Worm (Caenorhabditis elegans) whole organism, young adult: Measurements from ENCODE around the gene tsr-1.

Experiments used
- C06A6.2 ChIP-seq: fragments of 200-800 bp; sonication (Bioruptor generic); conservative IDR thresholded peaks from 2 replicates; pipeline ENCODE4 v1.3.6; 2022; ENCODE audit warnings: missing genetic modification characterization, missing compliant biosample characterization
- F37B4.10 ChIP-seq: fragments of 200-800 bp; sonication (Bioruptor generic); IDR thresholded peaks from 2 replicates; pipeline ENCODE4 v1.3.6; 2022; ENCODE audit warnings: missing genetic modification characterization, missing compliant biosample characterization
- F39B2.1 ChIP-seq: fragments of 200-800 bp; sonication (Bioruptor generic); IDR thresholded peaks from 2 replicates; pipeline ENCODE4 v1.3.6; 2022; ENCODE audit warnings: missing genetic modification reagents, missing genetic modification characterization, missing compliant biosample characterization
- F55B11.4 ChIP-seq: sonication (generic microtip); optimal IDR thresholded peaks from 2 replicates; lab custom pipeline; 2016; ENCODE audit warnings: missing compliant biosample characterization, missing genetic modification characterization, borderline replicate concordance; ENCODE audit not compliant: insufficient read depth
- K12H6.12 ChIP-seq: fragments of 200-800 bp; sonication (Bioruptor generic); optimal IDR thresholded peaks from 2 replicates; lab custom pipeline; 2018; ENCODE audit warnings: mild to moderate bottlenecking, missing genetic modification characterization, missing compliant biosample characterization
- Y56A3A.18 ChIP-seq: fragments of 200-800 bp; sonication (Bioruptor generic); IDR thresholded peaks from 2 replicates; pipeline ENCODE4 v1.3.6; 2022; ENCODE audit warnings: missing genetic modification reagents, missing genetic modification characterization, missing compliant biosample characterization
- ZK185.1 ChIP-seq: sonication (generic microtip); optimal IDR thresholded peaks from 2 replicates; lab custom pipeline; 2016; ENCODE audit warnings: mild to moderate bottlenecking, missing genetic modification characterization, missing compliant biosample characterization; ENCODE audit not compliant: poor library complexity, severe bottlenecking
- akir-1 ChIP-seq: fragments of 200-800 bp; sonication (Bioruptor generic); optimal IDR thresholded peaks from 2 replicates; lab custom pipeline; 2018; ENCODE audit warnings: mild to moderate bottlenecking, missing genetic modification characterization, moderate library complexity, missing compliant biosample characterization
- aptf-3 ChIP-seq: fragments of 200-800 bp; sonication (Bioruptor generic); IDR thresholded peaks from 2 replicates; pipeline ENCODE4 v1.3.6; 2022; ENCODE audit warnings: missing genetic modification characterization, missing compliant biosample characterization
- athp-1 ChIP-seq: sonication (generic microtip); optimal IDR thresholded peaks from 2 replicates; lab custom pipeline; 2017; ENCODE audit warnings: mild to moderate bottlenecking, missing genetic modification characterization, missing compliant biosample characterization
- bed-2 ChIP-seq: fragments of 200-800 bp; sonication (Bioruptor generic); IDR thresholded peaks from 2 replicates; pipeline ENCODE4 v1.3.6; 2022; ENCODE audit warnings: missing genetic modification reagents, missing genetic modification characterization, missing compliant biosample characterization
- ccch-3 ChIP-seq: fragments of 200-800 bp; sonication (Bioruptor generic); optimal IDR thresholded peaks from 2 replicates; lab custom pipeline; 2018; ENCODE audit warnings: mild to moderate bottlenecking, missing genetic modification characterization, missing compliant biosample characterization
- dpff-1 ChIP-seq: sonication (generic microtip); optimal IDR thresholded peaks from 2 replicates; lab custom pipeline; 2017; ENCODE audit warnings: mild to moderate bottlenecking, missing genetic modification characterization, missing compliant biosample characterization
- dpl-1 ChIP-seq: fragments of 150-350 bp; optimal IDR thresholded peaks from 2 replicates; lab custom pipeline; 2014; ENCODE audit warnings: missing biosample characterization, missing genetic modification reagents, missing genetic modification characterization
- efl-1 ChIP-seq: fragments of 150-350 bp; optimal IDR thresholded peaks from 2 replicates; lab custom pipeline; 2014; ENCODE audit warnings: missing biosample characterization, missing genetic modification reagents, missing genetic modification characterization
- him-1 ChIP-seq: sonication (generic microtip); optimal IDR thresholded peaks from 2 replicates; lab custom pipeline; 2016; ENCODE audit warnings: missing genotype, missing genetic modification reagents, missing genetic modification characterization, missing compliant biosample characterization
- hmg-1.2 ChIP-seq: fragments of 200-800 bp; sonication (Bioruptor generic); IDR thresholded peaks from 2 replicates; pipeline ENCODE4 v1.3.6; 2022; ENCODE audit warnings: missing genetic modification reagents, missing genetic modification characterization, missing compliant biosample characterization
- hsf-1 ChIP-seq: fragments of 200-800 bp; sonication (Bioruptor generic); IDR thresholded peaks from 2 replicates; pipeline ENCODE4 v1.3.6; 2022; ENCODE audit warnings: missing genetic modification reagents, missing genetic modification characterization, missing compliant biosample characterization
- lin-35 ChIP-seq, 3 experiments: fragments of 150-350 bp in 2 of 3; sonication (generic microtip) in 1 of 3; optimal IDR thresholded peaks; 2 replicates each; lab custom pipeline; 2014 to 2018; ENCODE audit warnings: missing biosample characterization in 3 of 3, missing genetic modification characterization in 3 of 3, missing genetic modification reagents in 3 of 3
- lin-54 ChIP-seq: fragments of 200-800 bp; sonication (Bioruptor generic); optimal IDR thresholded peaks from 2 replicates; lab custom pipeline; 2018; ENCODE audit warnings: mild to moderate bottlenecking, missing genetic modification characterization, missing compliant biosample characterization
- lsl-1 ChIP-seq: fragments of 200-800 bp; sonication (Bioruptor generic); optimal IDR thresholded peaks from 2 replicates; lab custom pipeline; 2018; ENCODE audit warnings: mild to moderate bottlenecking, missing genetic modification characterization, moderate library complexity, missing compliant biosample characterization
- madf-3 ChIP-seq: fragments of 200-800 bp; sonication (Bioruptor generic); IDR thresholded peaks from 2 replicates; pipeline ENCODE4 v1.3.6; 2022; ENCODE audit warnings: missing genetic modification reagents, missing genetic modification characterization, missing compliant biosample characterization
- madf-6 ChIP-seq: fragments of 200-800 bp; sonication (Bioruptor generic); IDR thresholded peaks from 2 replicates; pipeline ENCODE4 v1.3.6; 2022; ENCODE audit warnings: missing genetic modification reagents, missing genetic modification characterization, missing compliant biosample characterization
- mcd-1 ChIP-seq: fragments of 200-800 bp; sonication (Bioruptor generic); IDR thresholded peaks from 2 replicates; pipeline ENCODE4 v1.3.6; 2022; ENCODE audit warnings: missing genetic modification reagents, missing genetic modification characterization, missing compliant biosample characterization
- nfya-2 ChIP-seq: fragments of 200-800 bp; sonication (Bioruptor generic); IDR thresholded peaks from 2 replicates; pipeline ENCODE4 v1.3.6; 2022; ENCODE audit warnings: missing genetic modification reagents, missing genetic modification characterization, missing compliant biosample characterization
- nfyb-1 ChIP-seq: fragments of 200-800 bp; sonication (Bioruptor generic); IDR thresholded peaks from 2 replicates; pipeline ENCODE4 v1.3.6; 2022; ENCODE audit warnings: missing genetic modification reagents, missing genetic modification characterization, missing compliant biosample characterization
- rec-8 ChIP-seq, 2 experiments: sonication (generic microtip); optimal IDR thresholded peaks; 2 replicates each; lab custom pipeline; 2016; ENCODE audit warnings: mild to moderate bottlenecking in 2 of 2, missing genetic modification characterization in 2 of 2, missing genetic modification reagents in 2 of 2, missing genotype in 2 of 2, missing biosample characterization in 1 of 2, missing compliant biosample characterization in 1 of 2, moderate library complexity in 1 of 2
- repo-1 ChIP-seq: sonication (generic microtip); optimal IDR thresholded peaks from 2 replicates; lab custom pipeline; 2017; ENCODE audit warnings: mild to moderate bottlenecking, missing genetic modification characterization, missing compliant biosample characterization
- snpc-3.4 ChIP-seq: sonication (generic microtip); optimal IDR thresholded peaks from 2 replicates; lab custom pipeline; 2017; ENCODE audit warnings: missing genetic modification characterization, mild to moderate bottlenecking, missing compliant biosample characterization, antibody characterized with exemption, moderate library complexity, missing genotype, missing genetic modification reagents
- snpc-4 ChIP-seq, 5 experiments: fragments of 150-350 bp in 1 of 5; sonication (generic microtip) in 4 of 5; optimal IDR thresholded peaks; 2 replicates each; lab custom pipeline; 2014 to 2018; ENCODE audit warnings: missing genetic modification characterization in 5 of 5, missing biosample characterization in 3 of 5, antibody characterized with exemption in 2 of 5, mild to moderate bottlenecking in 2 of 5, missing compliant biosample characterization in 2 of 5, missing genotype in 2 of 5, moderate library complexity in 2 of 5, missing genetic modification reagents in 1 of 5
- tbp1 ChIP-seq: fragments of 200-800 bp; sonication (Bioruptor generic); optimal IDR thresholded peaks from 2 replicates; lab custom pipeline; 2018; ENCODE audit warnings: mild to moderate bottlenecking, missing genetic modification characterization, missing compliant biosample characterization
- unc-62 ChIP-seq: fragments of 150-350 bp; optimal IDR thresholded peaks from 2 replicates; lab custom pipeline; 2014; ENCODE audit warnings: missing biosample characterization, missing genetic modification reagents, missing genetic modification characterization
- xnd-1 ChIP-seq: sonication (generic microtip); optimal IDR thresholded peaks from 2 replicates; lab custom pipeline; 2016; ENCODE audit warnings: missing genotype, missing genetic modification reagents, missing genetic modification characterization, missing compliant biosample characterization
- zfh-2 ChIP-seq: fragments of 200-800 bp; sonication (Bioruptor generic); conservative IDR thresholded peaks from 2 replicates; pipeline ENCODE4 v1.3.6; 2022; ENCODE audit warnings: missing genetic modification reagents, missing genetic modification characterization, missing compliant biosample characterization
- zim-3 ChIP-seq: sonication (generic microtip); optimal IDR thresholded peaks from 2 replicates; lab custom pipeline; 2017; ENCODE audit warnings: mild to moderate bottlenecking, missing genetic modification characterization, moderate library complexity, missing compliant biosample characterization

tsr-1 gene

DNA sequence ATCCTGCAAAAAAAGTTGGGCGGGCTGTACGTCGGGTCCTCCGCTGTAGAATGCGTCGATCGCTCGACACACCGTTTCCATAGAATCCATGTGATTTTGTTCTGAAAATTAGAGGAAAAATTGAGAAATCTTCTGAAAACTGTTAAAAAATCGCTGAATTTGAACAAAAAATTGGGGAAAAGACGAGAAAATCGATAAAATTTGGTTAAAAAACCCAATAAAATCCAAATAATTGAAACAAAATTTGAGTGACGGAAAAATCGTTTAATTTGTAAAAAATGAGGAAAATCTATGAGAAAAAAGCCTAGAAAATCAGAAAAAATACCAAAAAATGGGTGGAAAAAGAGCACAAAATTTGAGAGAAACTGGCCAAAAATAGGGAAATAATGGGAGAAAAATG, at the start of gene tsr-1:
TSS of gene tsr-1 (minus strand) at position 101 of the 400 bp plus-strand sequence.
- TF ChIP-seq aptf-3 (GFP tag; lab: Robert Waterston, UW), result no peak
- no peak for TF ChIP-seq nfyb-1 (GFP tag; lab: Robert Waterston, UW)
- TF ChIP-seq snpc-3.4 (tag; lab: Kevin White, UChicago), result no peak
- no peak for TF ChIP-seq rec-8 (tag; optimal IDR thresholded peaks at IDR 0.05; lab: Kevin White, UChicago)
- no peak for TF ChIP-seq K12H6.12
- no peak for TF ChIP-seq zim-3 (tag; lab: Kevin White, UChicago)
- TF ChIP-seq lin-35 (GFP tag; optimal IDR thresholded peaks at IDR 0.05; lab: Kevin White, UChicago), result no peak
- TF ChIP-seq snpc-4 (GFP tag; optimal IDR thresholded peaks at IDR 0.05; lab: Kevin White, UChicago), result no peak
- no peak for TF ChIP-seq snpc-4 (tag; optimal IDR thresholded peaks at IDR 0.05; lab: Kevin White, UChicago)

DNA sequence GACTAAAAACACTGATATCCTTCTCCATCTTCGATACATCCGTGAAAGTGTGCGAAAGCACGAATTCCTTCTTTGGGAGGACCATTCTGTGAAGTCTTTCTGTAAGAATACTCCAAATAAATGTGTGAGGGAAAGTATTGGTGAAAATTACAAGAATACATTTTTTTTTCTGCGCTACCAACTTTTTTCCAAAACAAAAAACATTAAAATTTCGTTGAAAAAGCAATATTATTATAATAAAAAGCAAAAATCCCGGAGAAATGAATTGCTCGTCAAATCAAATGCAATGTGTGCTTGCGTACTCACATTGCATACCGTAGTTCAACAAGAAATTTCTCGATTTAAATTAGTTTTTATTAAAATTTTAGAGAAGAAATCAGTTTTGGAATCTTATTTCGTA, 48.8 kb upstream of the tsr-1 start, which contains the start of gene bath-13:
TSS of gene bath-13 (minus strand) at position 101 of the 400 bp plus-strand sequence.
- TF ChIP-seq nfya-2 (no peak), ZK185.1 (tag; lab: Kevin White, UChicago) (no peak), ccch-3 (GFP tag; lab: Kevin White, UChicago) (no peak), unc-62 (GFP tag; lab: Kevin White, UChicago) (no peak), repo-1 (no peak), dpff-1 (no peak), C06A6.2 (no peak), dpl-1 (GFP tag; lab: Kevin White, UChicago) (no peak), lin-54 (GFP tag; lab: Kevin White, UChicago) (no peak), tbp1 (no peak), zfh-2 (GFP tag; lab: Robert Waterston, UW) (no peak)

DNA sequence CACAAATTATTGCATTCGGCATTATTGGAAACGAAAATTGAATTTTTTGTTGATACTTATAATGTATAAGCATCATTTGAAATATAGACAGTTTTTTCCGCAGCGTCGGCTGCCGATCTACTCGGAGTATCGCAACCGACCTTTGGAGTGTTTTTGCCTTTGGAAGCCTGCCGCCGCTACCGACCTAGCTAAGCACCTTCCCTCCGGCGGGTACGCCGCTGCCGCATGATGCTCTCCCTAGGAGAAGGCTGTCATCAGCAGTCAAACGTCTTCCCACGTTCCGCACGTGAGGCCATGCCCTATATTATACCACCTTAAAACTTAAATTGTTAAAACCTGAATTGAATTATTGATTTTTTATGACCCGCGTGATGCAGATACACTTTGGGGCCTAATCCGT, 45.3 kb upstream of the tsr-1 start:
- peak; percentile 69 for TF ChIP-seq zfh-2 (GFP tag; lab: Robert Waterston, UW)
- TF ChIP-seq F39B2.1 (GFP tag; lab: Robert Waterston, UW), result no peak

DNA sequence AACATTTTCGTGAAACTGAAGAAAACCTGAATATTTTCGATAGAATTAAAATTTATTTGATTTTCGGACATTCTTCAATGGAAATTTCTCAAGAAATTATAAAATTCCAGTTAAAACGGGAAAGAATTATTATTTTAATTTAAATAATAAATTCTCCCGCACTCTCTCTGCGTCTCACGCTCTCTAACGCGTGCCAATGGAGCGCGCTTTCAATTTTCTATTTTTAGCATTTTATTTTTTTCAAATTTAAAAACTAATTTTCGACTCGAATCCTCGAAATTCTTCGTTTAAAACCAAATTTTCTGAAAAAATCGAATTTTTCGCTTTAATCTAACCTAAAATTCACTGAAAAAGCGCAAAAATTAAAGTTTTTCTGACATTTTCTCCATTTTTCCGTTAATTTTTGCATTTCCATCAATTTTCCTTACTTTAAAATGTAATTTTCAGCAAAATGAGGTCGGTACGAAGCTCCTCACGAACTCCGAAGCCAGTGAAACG, 31.3 kb upstream of the tsr-1 start, which contains the start of gene gbas-1:
TSS of gene gbas-1 (plus strand) at position 448 of the 498 bp plus-strand sequence.
- TF ChIP-seq lin-54 (GFP tag; lab: Kevin White, UChicago), result peak; percentile 41
- TF ChIP-seq bed-2 (GFP tag; lab: Robert Waterston, UW), result no peak
- TF ChIP-seq dpl-1 (GFP tag; lab: Kevin White, UChicago), result peak; percentile 9
- peak; percentile 85 for TF ChIP-seq mcd-1
- no peak for TF ChIP-seq F37B4.10
- peak in 1 of 3 experiments; percentile 47 for TF ChIP-seq lin-35 (GFP tag; optimal IDR thresholded peaks at IDR 0.05; lab: Kevin White, UChicago)
- TF ChIP-seq hmg-1.2 (GFP tag; lab: Robert Waterston, UW), result peak; percentile 95
- TF ChIP-seq Y56A3A.18 (GFP tag; lab: Robert Waterston, UW), result no peak
- peak; percentile 32 for TF ChIP-seq efl-1 (GFP tag; lab: Kevin White, UChicago)
- TF ChIP-seq lsl-1 (GFP tag; lab: Kevin White, UChicago), result peak; percentile 62
- TF ChIP-seq, all 124 proteins: peak for 7

ce11 chrII:2503703-2504430, 30.7 kb upstream of the tsr-1 start:
- TF ChIP-seq akir-1 (GFP tag; lab: Kevin White, UChicago) (no peak), him-1 (no peak), hsf-1 (GFP tag; lab: Robert Waterston, UW) (no peak), madf-6 (peak; percentile 54), snpc-4 (GFP tag; optimal IDR thresholded peaks at IDR 0.05; lab: Kevin White, UChicago) (no peak), snpc-4 (tag; optimal IDR thresholded peaks at IDR 0.05; lab: Kevin White, UChicago) (no peak), lsl-1 (GFP tag; lab: Kevin White, UChicago) (peak; percentile 92), F55B11.4 (tag; lab: Kevin White, UChicago) (no peak), athp-1 (tag; lab: Kevin White, UChicago) (peak; percentile 42), mcd-1 (0 out of 2 replicates have a peak, but pooled peaks have one; percentile 10), madf-3 (GFP tag; lab: Robert Waterston, UW) (no peak), lin-54 (GFP tag; lab: Kevin White, UChicago) (no peak), xnd-1 (tag; lab: Kevin White, UChicago) (peak; percentile 57), hmg-1.2 (GFP tag; lab: Robert Waterston, UW) (peak; percentile 30; the same call in 1 of the 2 replicates)
